Worm (Caenorhabditis elegans) whole organism, young adult: ENCODE results near the gene W02B12.1.
A peak's percentile ranks its signal among the peaks of the same experiment; 100 is the strongest.

Experiments used
- B0019.2 ChIP-seq: fragments of 200-800 bp; sonication (Bioruptor generic); conservative IDR thresholded peaks from 2 replicates; pipeline ENCODE4 v1.3.6; 2022; ENCODE audit warnings: missing genetic modification reagents, missing genetic modification characterization, missing compliant biosample characterization
- C06A6.2 ChIP-seq: fragments of 200-800 bp; sonication (Bioruptor generic); conservative IDR thresholded peaks from 2 replicates; pipeline ENCODE4 v1.3.6; 2022; ENCODE audit warnings: missing genetic modification characterization, missing compliant biosample characterization
- dpff-1 ChIP-seq: sonication (generic microtip); optimal IDR thresholded peaks from 2 replicates; lab custom pipeline; 2017; ENCODE audit warnings: mild to moderate bottlenecking, missing genetic modification characterization, missing compliant biosample characterization
- dpl-1 ChIP-seq: fragments of 150-350 bp; optimal IDR thresholded peaks from 2 replicates; lab custom pipeline; 2014; ENCODE audit warnings: missing biosample characterization, missing genetic modification reagents, missing genetic modification characterization
- efl-1 ChIP-seq: fragments of 150-350 bp; optimal IDR thresholded peaks from 2 replicates; lab custom pipeline; 2014; ENCODE audit warnings: missing biosample characterization, missing genetic modification reagents, missing genetic modification characterization
- lir-1 ChIP-seq: fragments of 200-800 bp; sonication (Bioruptor generic); conservative IDR thresholded peaks from 2 replicates; pipeline ENCODE4 v1.3.6; 2022; ENCODE audit warnings: missing genetic modification reagents, missing genetic modification characterization, missing compliant biosample characterization
- mcd-1 ChIP-seq: fragments of 200-800 bp; sonication (Bioruptor generic); IDR thresholded peaks from 2 replicates; pipeline ENCODE4 v1.3.6; 2022; ENCODE audit warnings: missing genetic modification reagents, missing genetic modification characterization, missing compliant biosample characterization
- mxl-1 ChIP-seq: sonication (generic microtip); optimal IDR thresholded peaks from 2 replicates; lab custom pipeline; 2016; ENCODE audit warnings: missing genetic modification characterization, missing compliant biosample characterization
- nhr-120 ChIP-seq: fragments of 200-800 bp; sonication (Bioruptor generic); IDR thresholded peaks from 2 replicates; pipeline ENCODE4 v1.3.6; 2022; ENCODE audit warnings: missing genetic modification characterization, missing compliant biosample characterization
- pha-4 ChIP-seq: fragments of 150-350 bp; sonication (generic microtip); optimal IDR thresholded peaks from 2 replicates; lab custom pipeline; 2014; ENCODE audit warnings: missing biosample characterization, missing genetic modification reagents, missing genetic modification characterization
- sptf-2 ChIP-seq: fragments of 200-800 bp; sonication (Bioruptor generic); optimal IDR thresholded peaks from 2 replicates; lab custom pipeline; 2018; ENCODE audit warnings: mild to moderate bottlenecking, missing genetic modification characterization, missing compliant biosample characterization
- ztf-26 ChIP-seq: sonication (generic microtip); optimal IDR thresholded peaks from 2 replicates; lab custom pipeline; 2017; ENCODE audit warnings: missing genetic modification characterization, missing compliant biosample characterization

DNA sequence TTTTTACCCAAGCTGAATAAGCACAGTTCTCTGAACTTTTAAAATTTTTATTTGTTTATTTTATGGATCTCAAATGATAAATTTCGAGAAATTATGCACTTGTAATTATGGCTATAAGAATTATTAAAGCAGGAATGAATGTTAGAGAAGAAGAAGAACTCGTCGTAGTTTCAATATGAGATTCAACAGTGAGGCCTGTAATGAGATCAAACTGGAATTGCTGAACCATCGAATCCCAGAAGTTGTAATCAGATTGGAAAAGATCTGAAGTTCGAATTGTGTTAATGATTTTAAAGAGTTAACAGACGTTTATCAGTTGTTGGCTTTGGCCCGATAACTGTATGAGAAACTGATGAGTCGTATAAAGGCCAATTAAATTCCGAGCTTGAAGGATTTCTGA lies 6.9 kb downstream of the W02B12.1 start:
- TF ChIP-seq pha-4 (tag; lab: Kevin White, UChicago) (no peak), nhr-120 (GFP tag; lab: Robert Waterston, UW) (no peak), C06A6.2 (GFP tag; lab: Robert Waterston, UW) (no peak), ztf-26 (no peak), mxl-1 (no peak), sptf-2 (no peak), dpff-1 (tag; lab: Kevin White, UChicago) (no peak), efl-1 (no peak), B0019.2 (GFP tag; lab: Robert Waterston, UW) (no peak), dpl-1 (GFP tag; lab: Kevin White, UChicago) (no peak), mcd-1 (GFP tag; lab: Robert Waterston, UW) (peak; percentile 24; the same call in 1 of the 2 replicates), lir-1 (GFP tag; lab: Robert Waterston, UW) (no peak)
